Worm (Caenorhabditis elegans) whole organism, mixed stage, embryonic: ENCODE measurements around the gene Y41E3.6.

Experiments used
- M03D4.4 ChIP-seq: sonication (generic microtip); optimal IDR thresholded peaks from 2 replicates; lab custom pipeline; 2017; ENCODE audit warnings: mild to moderate bottlenecking, missing genetic modification characterization, missing compliant biosample characterization
- bed-3 ChIP-seq: fragments of 200-800 bp; sonication (Bioruptor generic); optimal IDR thresholded peaks from 3 replicates; lab custom pipeline; 2018; ENCODE audit warnings: mild to moderate bottlenecking, missing genetic modification characterization, moderate library complexity, missing compliant biosample characterization
- ceh-39 ChIP-seq: fragments of 150-350 bp; optimal IDR thresholded peaks from 2 replicates; lab custom pipeline; 2014; ENCODE audit warnings: missing biosample characterization, missing genetic modification characterization
- ceh-43 ChIP-seq: fragments of 200-800 bp; sonication (Bioruptor generic); optimal IDR thresholded peaks from 2 replicates; lab custom pipeline; 2018; ENCODE audit warnings: mild to moderate bottlenecking, missing genetic modification characterization, moderate library complexity, missing compliant biosample characterization
- ceh-83 ChIP-seq: fragments of 200-800 bp; sonication (Bioruptor generic); optimal IDR thresholded peaks from 2 replicates; lab custom pipeline; 2018; ENCODE audit warnings: mild to moderate bottlenecking, missing genetic modification characterization, missing compliant biosample characterization
- cnd-1 ChIP-seq: fragments of 200-800 bp; sonication (Bioruptor generic); optimal IDR thresholded peaks from 2 replicates; lab custom pipeline; 2018; ENCODE audit warnings: mild to moderate bottlenecking, missing genetic modification characterization, missing compliant biosample characterization
- drap-1 ChIP-seq: fragments of 200-800 bp; sonication (Bioruptor generic); optimal IDR thresholded peaks from 3 replicates; lab custom pipeline; 2018; ENCODE audit warnings: mild to moderate bottlenecking, missing genetic modification characterization, missing compliant biosample characterization
- elt-3 ChIP-seq: fragments of 150-350 bp; optimal IDR thresholded peaks from 2 replicates; lab custom pipeline; 2014; ENCODE audit warnings: missing biosample characterization, missing genetic modification characterization
- flh-1 ChIP-seq: fragments of 200-800 bp; sonication (Bioruptor generic); optimal IDR thresholded peaks from 2 replicates; lab custom pipeline; 2018; ENCODE audit warnings: mild to moderate bottlenecking, missing genetic modification characterization, moderate library complexity, missing compliant biosample characterization
- ham-2 ChIP-seq: fragments of 200-800 bp; sonication (Bioruptor generic); optimal IDR thresholded peaks from 2 replicates; lab custom pipeline; 2018; ENCODE audit warnings: mild to moderate bottlenecking, missing genetic modification characterization, missing compliant biosample characterization
- hlh-1 ChIP-seq: fragments of 150-350 bp; optimal IDR thresholded peaks from 2 replicates; lab custom pipeline; 2014; ENCODE audit warnings: missing biosample characterization, missing genetic modification reagents, missing genetic modification characterization
- lin-13 ChIP-seq: fragments of 150-350 bp; optimal IDR thresholded peaks from 2 replicates; lab custom pipeline; 2014; ENCODE audit warnings: missing biosample characterization, missing genetic modification characterization
- lin-32 ChIP-seq: fragments of 200-800 bp; sonication (Bioruptor generic); optimal IDR thresholded peaks from 2 replicates; lab custom pipeline; 2018; ENCODE audit warnings: mild to moderate bottlenecking, missing genetic modification characterization, missing compliant biosample characterization
- lsy-2 ChIP-seq: fragments of 150-350 bp; optimal IDR thresholded peaks from 2 replicates; lab custom pipeline; 2014; ENCODE audit warnings: missing biosample characterization, missing genetic modification characterization
- mab-5 ChIP-seq: fragments of 150-350 bp; optimal IDR thresholded peaks from 2 replicates; lab custom pipeline; 2014; ENCODE audit warnings: missing biosample characterization, missing genetic modification characterization
- mep-1 ChIP-seq: fragments of 150-350 bp; optimal IDR thresholded peaks from 2 replicates; lab custom pipeline; 2017; ENCODE audit warnings: missing biosample characterization, missing genetic modification reagents, missing genetic modification characterization, inconsistent platforms
- mls-2 ChIP-seq: sonication (generic microtip); optimal IDR thresholded peaks from 2 replicates; lab custom pipeline; 2016; ENCODE audit warnings: mild to moderate bottlenecking, missing genetic modification characterization, moderate library complexity, missing compliant biosample characterization
- nhr-12 ChIP-seq: fragments of 150-350 bp; optimal IDR thresholded peaks from 2 replicates; lab custom pipeline; 2014; ENCODE audit warnings: missing biosample characterization, missing genetic modification characterization
- nhr-2 ChIP-seq: fragments of 150-350 bp; optimal IDR thresholded peaks from 2 replicates; lab custom pipeline; 2014; ENCODE audit warnings: missing biosample characterization, missing genetic modification characterization
- nhr-237 ChIP-seq: fragments of 150-350 bp; optimal IDR thresholded peaks from 2 replicates; lab custom pipeline; 2014; ENCODE audit warnings: missing biosample characterization, missing genetic modification characterization
- nhr-28 ChIP-seq: fragments of 150-350 bp; optimal IDR thresholded peaks from 2 replicates; lab custom pipeline; 2014; ENCODE audit warnings: missing biosample characterization, missing genetic modification characterization
- nhr-76 ChIP-seq: sonication (generic microtip); optimal IDR thresholded peaks from 2 replicates; lab custom pipeline; 2017; ENCODE audit warnings: missing biosample characterization, missing genetic modification characterization
- pha-4 ChIP-seq: fragments of 150-350 bp; optimal IDR thresholded peaks from 2 replicates; lab custom pipeline; 2018; ENCODE audit warnings: missing biosample characterization, missing genetic modification reagents, missing genetic modification characterization
- sem-2 ChIP-seq: fragments of 200-800 bp; sonication (Bioruptor generic); optimal IDR thresholded peaks from 2 replicates; lab custom pipeline; 2018; ENCODE audit warnings: mild to moderate bottlenecking, missing genetic modification characterization, missing compliant biosample characterization
- snpc-4 ChIP-seq: fragments of 150-350 bp; optimal IDR thresholded peaks from 2 replicates; lab custom pipeline; 2014; ENCODE audit warnings: missing biosample characterization, missing genetic modification characterization
- sptf-1 ChIP-seq: sonication (generic microtip); optimal IDR thresholded peaks from 2 replicates; lab custom pipeline; 2017; ENCODE audit warnings: mild to moderate bottlenecking, missing genetic modification characterization, moderate library complexity, missing compliant biosample characterization
- tbx-8 ChIP-seq: fragments of 200-800 bp; sonication (Bioruptor generic); optimal IDR thresholded peaks from 2 replicates; lab custom pipeline; 2018; ENCODE audit warnings: mild to moderate bottlenecking, missing genetic modification characterization, moderate library complexity, missing compliant biosample characterization
- unc-120 ChIP-seq: sonication (generic microtip); optimal IDR thresholded peaks from 2 replicates; lab custom pipeline; 2017; ENCODE audit warnings: missing genetic modification characterization, missing compliant biosample characterization; ENCODE audit not compliant: poor library complexity, severe bottlenecking
- unc-39 ChIP-seq: fragments of 150-350 bp; optimal IDR thresholded peaks from 2 replicates; lab custom pipeline; 2014; ENCODE audit warnings: missing biosample characterization, missing genetic modification characterization
- unc-62 ChIP-seq: fragments of 150-350 bp; optimal IDR thresholded peaks from 2 replicates; lab custom pipeline; 2014; ENCODE audit warnings: missing biosample characterization, missing genetic modification reagents, missing genetic modification characterization
- ztf-11 ChIP-seq: fragments of 150-350 bp; optimal IDR thresholded peaks from 2 replicates; lab custom pipeline; 2014; ENCODE audit warnings: missing biosample characterization, missing genetic modification characterization

Y41E3.6 gene

DNA sequence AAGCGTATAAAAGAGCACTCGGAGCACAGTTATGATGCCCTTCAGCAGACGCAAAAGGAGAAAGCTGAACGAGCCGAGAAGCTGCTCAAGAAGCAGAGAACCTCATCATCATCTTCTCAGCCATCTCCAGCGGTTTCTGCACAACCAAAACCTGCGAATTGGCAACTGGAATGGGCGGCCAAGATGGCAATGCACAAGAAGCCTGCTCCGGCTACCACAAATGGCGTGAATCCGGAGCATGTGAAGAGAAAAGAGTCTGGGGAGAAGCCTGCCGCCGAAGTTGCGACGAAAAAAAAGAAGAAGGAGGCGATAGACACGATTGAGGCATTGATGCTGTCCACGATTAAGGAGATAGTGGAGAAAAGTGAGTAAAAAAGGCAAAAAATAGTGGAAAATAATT lies 34.5 kb downstream of the Y41E3.6 start:
- TF ChIP-seq sem-2 (no peak), mab-5 (tag; lab: Kevin White, UChicago) (no peak), M03D4.4 (tag; lab: Kevin White, UChicago) (no peak), nhr-2 (tag; lab: Kevin White, UChicago) (no peak), mep-1 (tag; lab: Kevin White, UChicago) (no peak), lin-13 (tag; lab: Kevin White, UChicago) (no peak), pha-4 (tag; lab: Kevin White, UChicago) (no peak), unc-120 (no peak), mls-2 (tag; lab: Kevin White, UChicago) (no peak), flh-1 (GFP tag; lab: Kevin White, UChicago) (no peak), nhr-12 (tag; lab: Kevin White, UChicago) (no peak), sptf-1 (tag; lab: Kevin White, UChicago) (no peak), ceh-83 (GFP tag; lab: Kevin White, UChicago) (no peak), nhr-76 (tag; lab: Kevin White, UChicago) (no peak), cnd-1 (tag; lab: Kevin White, UChicago) (no peak), ham-2 (no peak), drap-1 (GFP tag; lab: Kevin White, UChicago) (no peak), snpc-4 (tag; lab: Kevin White, UChicago) (no peak), ztf-11 (no peak), unc-62 (no peak)

DNA sequence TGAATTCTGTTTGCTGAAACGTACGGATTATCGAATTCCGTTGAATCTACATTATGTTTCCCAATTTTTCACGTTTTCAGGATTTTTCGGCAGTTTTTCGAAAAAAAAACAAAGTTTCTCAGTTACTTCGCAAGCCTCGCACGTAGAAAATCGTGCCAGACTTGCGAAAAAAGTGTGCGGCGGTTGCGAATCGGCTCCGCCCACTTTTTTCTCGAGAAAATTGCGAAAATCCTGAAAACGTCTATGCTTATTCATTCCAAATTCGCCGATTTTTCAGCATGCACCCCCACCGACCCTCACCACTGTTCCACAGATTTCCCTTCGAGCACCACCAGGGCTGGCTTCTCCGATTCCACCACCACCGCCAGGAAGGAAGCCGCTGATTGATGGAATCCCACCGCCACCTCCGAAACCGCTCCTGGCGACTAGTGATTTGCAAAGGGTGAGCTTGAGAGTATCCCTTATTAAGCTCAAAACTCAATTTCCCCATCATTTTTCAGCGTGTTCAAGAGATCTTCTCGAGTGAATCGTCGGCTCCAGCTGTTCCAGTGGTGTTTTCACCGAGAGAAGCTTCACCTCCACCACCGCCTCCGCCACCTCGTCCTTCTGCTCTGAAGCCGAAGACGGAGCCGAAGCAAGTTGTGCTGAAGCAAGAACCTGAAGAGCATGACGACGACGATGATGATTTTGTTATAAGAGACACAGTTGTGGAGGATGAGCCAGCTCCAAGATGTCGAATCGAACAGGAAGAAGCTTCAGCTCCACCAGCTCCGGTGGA lies 35.8 kb downstream of the Y41E3.6 start:
- no peak for TF ChIP-seq bed-3 (GFP tag; lab: Kevin White, UChicago)
- TF ChIP-seq unc-39 (tag; lab: Kevin White, UChicago), result no peak
- no peak for TF ChIP-seq sem-2
- TF ChIP-seq ham-2, result no peak
- TF ChIP-seq ceh-43 (GFP tag; lab: Kevin White, UChicago), result no peak

DNA sequence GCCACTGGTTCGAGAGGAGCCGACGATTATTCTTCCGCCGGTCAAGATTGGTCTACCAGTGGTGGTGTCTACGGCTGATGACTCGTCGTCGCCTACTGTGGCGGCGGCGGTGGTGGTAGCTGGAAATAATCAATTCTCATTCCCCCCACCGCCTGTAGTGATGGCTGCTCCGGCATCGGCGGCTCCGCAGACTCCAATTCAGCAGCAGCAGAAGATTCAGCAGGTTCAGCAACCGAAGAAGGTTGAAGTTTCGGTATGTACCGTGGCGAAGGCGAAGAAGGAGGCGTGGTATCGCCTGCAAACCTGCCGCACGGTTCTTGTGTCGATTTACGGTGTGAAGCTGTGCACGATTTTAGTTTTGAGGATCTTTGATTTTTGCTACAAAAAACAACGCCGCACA lies 39.6 kb downstream of the Y41E3.6 start:
- TF ChIP-seq ztf-11 (no peak), pha-4 (tag; lab: Kevin White, UChicago) (no peak)

DNA sequence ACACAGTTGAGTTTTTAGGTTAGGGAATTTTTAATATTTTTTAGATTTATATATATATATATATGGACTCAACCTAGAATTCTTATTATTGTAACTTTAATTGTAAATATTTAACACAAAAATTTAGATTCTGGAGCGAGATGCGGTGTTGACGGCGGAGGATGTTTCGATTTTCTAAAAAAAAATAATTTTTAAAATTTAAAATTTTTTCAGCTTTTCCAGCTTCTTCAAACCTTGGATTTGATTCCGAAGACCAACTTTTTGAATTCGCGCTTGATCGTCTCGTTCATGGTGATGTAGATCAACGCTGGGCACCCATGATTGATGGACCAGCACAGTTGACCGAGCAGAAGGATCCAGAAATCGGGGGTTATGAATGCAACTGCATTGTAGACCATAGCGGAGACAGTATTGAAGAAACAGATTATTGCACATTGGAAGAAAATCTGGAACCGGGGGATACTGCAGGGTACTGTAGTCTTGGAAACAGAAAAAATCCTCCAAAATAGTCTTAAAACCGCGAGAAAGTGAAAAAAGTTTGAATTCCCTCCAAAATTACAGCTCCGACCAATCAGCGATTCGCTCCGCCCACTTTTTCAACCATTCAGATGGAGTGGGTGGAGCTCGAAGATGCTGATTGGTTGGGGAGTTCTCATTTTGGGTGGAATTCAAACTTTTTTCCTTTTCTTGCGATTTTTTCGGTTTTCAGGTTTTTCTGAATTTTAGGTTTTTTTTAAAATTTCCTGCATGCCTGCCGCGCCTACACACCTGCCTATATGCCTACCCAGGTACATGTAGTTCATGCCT lies 42.9 kb downstream of the Y41E3.6 start:
- TF ChIP-seq mep-1 (tag; lab: Kevin White, UChicago) (no peak), nhr-237 (no peak), tbx-8 (peak; percentile 13), hlh-1 (tag; lab: Kevin White, UChicago) (no peak)
- TF ChIP-seq, all 35 proteins: peak for 1

- no peak for TF ChIP-seq nhr-237
- TF ChIP-seq cnd-1 (tag; lab: Kevin White, UChicago), result no peak
- TF ChIP-seq lin-32 (GFP tag; lab: Kevin White, UChicago), result no peak
- no peak for TF ChIP-seq bed-3 (GFP tag; lab: Kevin White, UChicago)
- TF ChIP-seq elt-3 (tag; lab: Kevin White, UChicago), result no peak
- TF ChIP-seq ztf-11, result no peak
- no peak for TF ChIP-seq tbx-8
- TF ChIP-seq unc-62, result no peak
- no peak for TF ChIP-seq ham-2
These were observed 44.5 kb downstream of the Y41E3.6 start for ce11 chrIV:15051045-15051444.

ce11 chrIV:15053271-15053670 lies 46.7 kb downstream of the Y41E3.6 start, which contains the start of gene srt-47:
Gene srt-47 (minus strand): TSS chrIV:15053371.
- TF ChIP-seq ztf-11, result no peak
- no peak for TF ChIP-seq lin-32 (GFP tag; lab: Kevin White, UChicago)
- no peak for TF ChIP-seq unc-39 (tag; lab: Kevin White, UChicago)
- no peak for TF ChIP-seq ham-2
- TF ChIP-seq nhr-76 (tag; lab: Kevin White, UChicago), result no peak
- no peak for TF ChIP-seq ceh-39
- no peak for TF ChIP-seq cnd-1 (tag; lab: Kevin White, UChicago)
- no peak for TF ChIP-seq M03D4.4 (tag; lab: Kevin White, UChicago)
- TF ChIP-seq nhr-28 (tag; lab: Kevin White, UChicago), result no peak
- no peak for TF ChIP-seq ceh-83 (GFP tag; lab: Kevin White, UChicago)
- TF ChIP-seq lsy-2 (tag; lab: Kevin White, UChicago), result no peak
- TF ChIP-seq, all 35 proteins: peak for 0
